Fruit fly (Drosophila melanogaster): Measurements from ENCODE around the gene Uros1.

The Uros1 gene

DNA sequence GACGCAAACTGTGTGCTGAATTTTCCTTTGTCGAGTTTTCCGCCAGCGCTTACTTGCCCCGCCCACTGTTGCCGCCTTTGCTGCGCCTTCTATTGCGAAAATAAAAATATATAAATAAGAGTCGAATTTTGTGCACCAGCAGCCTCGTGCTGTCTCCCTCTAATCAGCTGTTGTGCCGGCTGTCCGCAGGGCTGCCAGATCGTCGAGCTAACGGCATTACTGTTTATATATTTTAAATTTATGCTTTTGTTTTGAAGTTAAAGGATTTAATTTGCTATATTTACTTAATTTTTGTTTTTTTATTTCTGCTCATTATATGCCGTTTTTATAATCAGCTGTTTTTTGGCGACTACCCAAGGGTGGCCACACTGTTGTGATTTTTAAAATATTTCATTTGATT lies at the start of gene Uros1:
Gene Uros1 (minus strand): TSS at position 171 of the 400 bp plus-strand sequence.
- TF ChIP-seq CG17801 (GFP tag; optimal IDR thresholded peaks at IDR 0.05; ENCODE audit: partially characterized antibody) = no peak

DNA sequence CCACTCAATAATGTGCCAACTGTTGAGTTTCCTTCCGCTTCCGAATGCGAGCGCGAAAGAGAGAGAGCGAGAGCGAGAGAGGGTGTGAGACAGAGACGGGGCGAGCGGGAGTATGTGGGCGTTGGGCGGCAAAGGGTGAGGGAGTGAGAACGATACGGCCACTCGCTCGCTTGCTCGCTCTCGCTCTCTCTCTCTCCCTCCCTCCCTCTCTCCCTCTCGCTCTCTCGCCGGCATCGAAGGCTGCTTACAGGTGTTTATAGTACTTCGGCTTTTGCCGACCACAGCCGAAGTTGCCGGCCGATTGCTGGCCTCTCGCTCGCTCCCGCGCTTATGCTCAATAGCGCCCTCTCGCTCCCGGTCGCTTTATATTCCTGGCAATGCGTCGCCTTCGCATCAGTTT lies 24.7 kb upstream of the Uros1 start:
- no peak for TF ChIP-seq CG17801 (GFP tag; optimal IDR thresholded peaks at IDR 0.05; ENCODE audit: partially characterized antibody)

DNA sequence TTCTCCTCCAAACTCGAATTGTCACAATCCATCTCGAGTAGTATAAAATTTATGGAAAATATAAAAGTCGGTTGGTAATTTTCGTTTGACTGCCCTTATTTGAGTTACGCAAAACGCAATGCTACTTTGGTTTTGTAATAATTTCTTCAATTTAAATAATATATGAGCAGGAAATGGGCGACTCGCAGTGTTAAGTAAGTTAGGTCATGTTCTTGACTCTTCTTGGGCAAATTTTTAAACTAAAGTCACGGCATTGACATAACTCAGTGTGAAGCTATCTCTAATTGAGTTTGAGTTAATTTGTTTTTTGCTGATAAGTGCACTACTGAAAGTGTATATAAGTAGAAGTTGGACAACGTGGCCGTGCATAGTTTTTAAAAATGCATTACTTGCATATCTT lies 23.5 kb upstream of the Uros1 start, which contains the start of the genes CG12661 and CG43255:
Gene CG12661 (minus strand): TSS at position 101 of the 400 bp plus-strand sequence.
Gene CG43255 (plus strand): TSS at position 374 of the 400 bp plus-strand sequence.
- no peak for TF ChIP-seq CG17801 (GFP tag; optimal IDR thresholded peaks at IDR 0.05; ENCODE audit: partially characterized antibody)

DNA sequence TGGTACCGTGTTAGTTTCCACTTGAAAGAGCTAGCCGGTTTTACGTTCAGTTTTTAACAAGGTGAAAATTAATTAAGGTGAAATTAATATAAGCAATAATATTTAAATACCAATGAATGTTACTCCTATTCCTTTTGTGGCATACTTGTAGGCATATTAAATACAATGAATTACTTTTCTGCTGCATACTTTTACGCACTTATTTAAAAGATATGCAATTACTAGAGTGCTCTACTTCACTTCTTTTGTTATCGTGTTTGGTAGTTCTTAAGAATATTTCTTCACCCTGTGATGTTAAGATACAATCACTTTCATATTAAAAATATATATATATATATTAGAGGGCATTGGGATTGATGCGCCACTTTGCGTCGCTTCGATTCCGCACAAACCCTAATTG lies 11.8 kb upstream of the Uros1 start:
- no peak for TF ChIP-seq CG17801 (GFP tag; optimal IDR thresholded peaks at IDR 0.05; ENCODE audit: partially characterized antibody)

DNA sequence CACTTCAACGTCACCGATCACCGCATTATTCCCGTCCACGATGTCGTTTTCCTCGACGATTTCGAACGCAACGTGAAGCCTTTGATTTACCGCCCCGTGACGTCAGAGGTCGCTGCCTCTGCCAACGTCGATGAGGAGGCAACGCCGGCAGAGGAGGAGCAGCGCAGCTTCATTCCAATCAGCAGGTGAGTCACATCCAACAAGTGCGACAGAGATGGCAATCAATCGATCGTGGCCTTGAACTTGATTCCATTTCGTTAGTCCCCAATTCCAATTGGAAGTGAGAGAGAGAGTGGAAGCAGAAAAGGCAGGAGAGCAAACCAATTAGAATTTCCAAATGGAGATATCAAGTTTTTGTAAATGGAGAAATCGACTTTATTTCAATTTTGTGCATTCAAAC lies 8.1 kb upstream of the Uros1 start:
- TF ChIP-seq CG17801 (GFP tag; optimal IDR thresholded peaks at IDR 0.05; ENCODE audit: partially characterized antibody) = no peak

DNA sequence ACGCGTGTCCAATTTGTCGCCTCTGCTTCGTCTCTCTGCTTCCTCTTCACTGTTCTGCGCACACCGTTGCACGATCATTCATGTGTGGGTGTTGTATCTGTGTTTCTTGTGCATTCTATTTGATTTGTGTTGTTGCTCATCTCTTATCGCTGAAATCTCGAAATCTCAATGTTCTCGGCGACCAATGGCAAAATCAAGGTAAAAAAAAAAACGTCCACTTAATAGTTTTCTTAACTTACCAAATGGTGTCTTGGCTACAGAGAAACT lies 7.4 kb upstream of the Uros1 start:
- no peak for TF ChIP-seq CG17801 (GFP tag; optimal IDR thresholded peaks at IDR 0.05; ENCODE audit: partially characterized antibody)

DNA sequence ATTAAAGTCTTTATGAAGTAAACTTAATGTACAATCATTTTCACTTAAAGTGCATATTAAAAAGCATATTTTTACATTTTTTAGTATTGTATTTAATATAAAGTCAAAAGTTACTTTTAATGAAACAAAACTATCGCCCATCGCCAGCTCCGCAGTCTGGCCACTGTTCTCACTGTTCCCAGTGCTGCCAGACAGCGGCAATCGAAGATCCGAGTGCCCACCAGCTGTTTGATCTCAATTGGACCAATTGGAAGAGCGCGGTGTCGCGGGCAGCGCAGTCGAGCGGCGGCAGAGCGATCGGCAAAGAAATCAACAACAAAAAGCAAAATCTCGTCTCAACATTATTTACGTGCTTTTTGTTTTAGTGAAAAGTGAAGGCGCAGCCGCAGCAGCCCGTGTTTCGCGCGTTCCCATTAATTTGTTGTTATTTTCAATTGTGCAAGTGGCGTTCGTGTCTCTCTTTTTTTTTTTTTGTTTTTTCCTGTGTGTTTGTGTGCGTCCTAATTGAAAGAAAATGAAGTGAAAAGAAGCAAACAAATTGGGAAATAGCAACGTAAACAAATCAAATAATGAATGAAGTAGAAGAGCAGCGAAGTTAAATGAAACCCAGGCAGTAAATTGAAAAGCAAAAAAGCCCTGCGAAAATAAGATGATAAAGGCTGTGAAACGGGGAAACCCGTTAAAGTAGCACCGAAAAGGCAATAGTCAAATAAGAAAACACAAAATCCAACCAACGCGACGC lies 6.9 kb upstream of the Uros1 start, which contains the start of gene rdgA:
Gene rdgA (plus strand): TSS at position 264 of the 742 bp plus-strand sequence.
- no peak for TF ChIP-seq CG17801 (GFP tag; optimal IDR thresholded peaks at IDR 0.05; ENCODE audit: partially characterized antibody)

DNA sequence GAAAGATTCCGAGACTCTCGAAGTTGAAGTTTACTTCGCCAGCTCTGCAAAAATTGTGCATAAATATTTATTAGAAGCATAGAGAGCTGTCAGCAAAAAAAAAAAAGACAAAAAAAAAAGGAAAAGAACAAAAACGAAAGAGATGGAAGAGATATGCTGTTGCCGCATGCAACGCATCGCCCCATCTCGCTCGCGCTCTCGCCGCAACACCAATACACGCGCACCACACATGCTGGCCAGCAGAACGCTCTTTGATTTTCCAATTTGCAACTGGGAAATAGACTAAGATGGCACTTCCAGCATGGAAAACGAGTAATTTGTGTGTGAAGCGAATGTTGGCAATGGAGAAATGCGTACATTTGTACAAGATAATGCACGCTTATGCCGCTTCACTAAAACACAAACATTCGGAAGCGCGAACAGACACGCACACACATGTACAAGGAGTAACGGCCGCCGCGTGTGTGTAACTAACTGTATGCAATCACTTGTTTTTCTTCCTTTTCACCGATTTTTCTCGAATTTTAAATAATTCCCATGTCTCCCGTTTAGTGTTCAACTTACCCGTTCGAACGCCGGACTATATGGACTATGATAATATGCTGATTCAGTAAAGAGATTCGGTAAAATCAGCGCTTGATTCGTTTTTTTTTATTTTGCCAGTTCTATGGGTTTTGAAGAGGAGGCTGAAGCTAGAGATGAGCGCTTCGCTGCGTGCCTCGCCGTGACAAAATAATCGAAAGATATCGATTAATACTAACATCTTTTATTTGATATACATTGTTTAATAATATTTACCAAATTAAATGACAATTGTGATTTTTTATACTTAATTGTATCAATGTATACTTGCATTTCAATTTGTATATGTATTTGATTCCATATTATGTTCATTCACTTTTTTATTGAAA lies 5.7 kb upstream of the Uros1 start:
- TF ChIP-seq CG17801 (GFP tag; optimal IDR thresholded peaks at IDR 0.05; ENCODE audit: partially characterized antibody) = no peak

DNA sequence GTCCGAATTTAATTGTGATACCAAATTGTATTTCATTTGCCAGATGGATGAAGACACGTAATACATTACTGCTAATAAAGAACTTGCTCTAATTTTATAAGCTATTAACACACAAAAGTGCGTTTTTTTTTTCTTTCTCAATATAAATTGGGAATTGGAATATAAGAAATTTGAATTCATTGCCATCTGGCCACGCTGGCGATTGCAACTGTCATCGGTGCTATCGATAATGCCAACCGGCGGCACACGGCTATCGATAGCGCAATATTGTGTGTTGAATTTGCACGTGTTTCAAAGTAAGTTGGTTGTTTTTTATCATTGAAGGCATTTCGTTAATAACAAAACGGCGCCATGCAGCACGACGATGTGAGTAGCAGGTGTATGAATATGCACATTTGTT lies 1.4 kb upstream of the Uros1 start, which contains the start of gene Rbm13:
Gene Rbm13 (plus strand): TSS at position 253 of the 400 bp plus-strand sequence.
- no peak for TF ChIP-seq CG17801 (GFP tag; optimal IDR thresholded peaks at IDR 0.05; ENCODE audit: partially characterized antibody)

DNA sequence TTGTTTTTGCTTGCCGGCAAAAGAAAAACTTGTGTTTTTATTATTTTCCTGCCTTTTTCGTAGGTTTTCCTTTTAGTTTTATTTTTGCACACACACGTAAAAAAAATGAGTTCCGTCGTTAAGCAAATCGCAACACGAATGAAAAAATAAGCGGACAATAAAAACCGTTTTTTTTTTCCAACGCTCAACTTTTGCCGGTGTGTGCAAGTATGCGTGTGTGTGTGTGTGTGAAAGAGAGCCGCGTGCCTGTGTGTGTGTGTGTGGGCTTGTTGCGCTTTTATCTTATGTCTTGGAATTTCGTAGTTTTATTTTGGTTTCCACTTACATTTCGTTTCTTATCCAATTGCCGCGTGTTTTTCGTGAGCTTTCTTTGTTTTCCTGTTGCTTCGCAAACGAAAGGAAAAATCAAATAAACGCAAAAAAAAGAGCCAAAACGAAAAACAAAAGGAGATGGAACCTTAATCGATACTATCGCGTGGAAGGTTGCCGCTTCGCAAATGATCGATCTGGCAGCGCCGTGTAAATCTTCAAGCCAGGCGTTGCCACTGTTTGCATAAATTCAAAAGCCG lies 2.1 kb downstream of the Uros1 start, which contains the start of gene Moe:
Gene Moe (minus strand): TSS at position 474 of the 569 bp plus-strand sequence.
- peak; percentile 85 for TF ChIP-seq CG17801 (GFP tag; optimal IDR thresholded peaks at IDR 0.05; ENCODE audit: partially characterized antibody)

DNA sequence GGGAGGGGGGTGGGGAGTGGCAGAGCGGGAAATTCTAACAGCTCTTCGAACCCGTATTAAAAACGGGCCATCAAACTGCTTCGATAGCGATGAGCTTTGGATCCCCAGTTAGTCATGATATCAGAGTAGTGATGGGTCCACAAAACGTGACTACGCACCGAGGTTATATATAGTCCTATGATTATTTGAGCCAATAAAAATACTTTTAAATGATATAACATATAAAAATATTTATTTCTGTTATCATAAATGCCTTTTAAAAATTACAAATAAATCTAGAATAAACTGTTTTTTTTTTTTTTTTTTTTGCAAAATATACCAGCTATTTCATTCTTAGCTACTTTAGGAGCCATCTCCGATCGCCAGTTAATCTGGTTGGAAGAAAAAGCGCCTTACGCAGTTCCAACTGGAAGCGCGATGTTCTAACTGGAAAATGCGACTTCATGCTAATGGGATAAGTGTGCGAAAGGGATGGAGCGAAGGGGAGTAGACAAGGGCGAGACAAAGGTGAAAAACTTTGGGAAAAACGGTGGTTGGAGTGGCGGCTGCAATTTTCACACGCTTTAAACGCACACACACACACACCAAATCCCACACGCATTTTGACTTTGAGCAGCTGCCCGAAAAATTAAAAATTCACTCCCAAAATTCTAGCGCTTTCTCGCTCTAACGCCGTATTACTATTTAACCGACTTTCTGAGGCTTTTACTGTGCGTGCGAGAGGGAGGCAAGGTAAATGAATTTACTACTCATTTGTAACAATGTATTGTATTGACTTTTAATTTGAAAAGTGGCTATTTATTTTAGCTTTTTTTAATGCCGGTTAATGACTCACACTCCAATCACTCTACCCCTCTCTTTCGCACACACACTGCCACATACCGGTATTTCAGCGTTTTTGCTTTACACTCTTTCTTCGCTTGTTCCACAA lies 3.0 kb downstream of the Uros1 start:
- TF ChIP-seq CG17801 (GFP tag; optimal IDR thresholded peaks at IDR 0.05; ENCODE audit: partially characterized antibody) = peak; percentile 42

DNA sequence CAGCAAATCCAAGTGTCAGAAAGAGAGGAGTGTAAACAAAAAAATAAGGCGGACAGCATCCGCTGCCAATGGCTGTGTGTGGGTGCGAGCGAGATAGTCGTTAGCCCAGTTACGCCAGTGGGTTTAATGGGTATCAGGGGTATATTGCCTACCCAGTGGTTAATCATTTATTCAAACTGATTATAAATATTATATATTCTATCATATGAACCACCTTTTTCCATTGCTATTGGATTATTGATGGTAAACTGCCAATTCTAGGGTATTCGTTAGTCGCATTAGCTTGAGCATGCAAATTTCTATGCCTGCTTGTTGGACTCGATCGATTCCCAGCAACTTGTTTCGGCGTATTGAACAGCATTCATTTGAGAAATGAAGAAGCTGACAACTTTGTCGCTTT lies 4.0 kb downstream of the Uros1 start:
- peak; percentile 91 for TF ChIP-seq CG17801 (GFP tag; optimal IDR thresholded peaks at IDR 0.05; ENCODE audit: partially characterized antibody)

DNA sequence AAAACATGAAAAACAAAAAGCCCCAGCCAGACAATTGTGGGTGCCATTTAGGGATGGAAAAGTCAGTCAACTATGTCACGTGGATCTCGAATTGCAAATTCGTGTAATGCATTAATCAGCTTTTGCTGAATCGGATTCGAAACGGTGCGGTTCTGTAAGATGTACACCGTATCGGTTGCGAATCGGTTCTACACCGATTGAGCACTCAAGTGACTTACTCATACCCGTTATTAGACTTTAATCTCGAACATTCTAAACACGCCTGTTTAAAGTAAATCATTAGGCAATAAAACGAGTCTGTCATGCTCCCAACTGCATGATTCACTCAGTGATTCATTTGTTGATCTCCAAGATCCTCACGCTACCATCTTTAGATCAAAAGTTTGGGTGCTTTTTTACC lies 4.7 kb downstream of the Uros1 start:
- TF ChIP-seq CG17801 (GFP tag; optimal IDR thresholded peaks at IDR 0.05; ENCODE audit: partially characterized antibody) = no peak

DNA sequence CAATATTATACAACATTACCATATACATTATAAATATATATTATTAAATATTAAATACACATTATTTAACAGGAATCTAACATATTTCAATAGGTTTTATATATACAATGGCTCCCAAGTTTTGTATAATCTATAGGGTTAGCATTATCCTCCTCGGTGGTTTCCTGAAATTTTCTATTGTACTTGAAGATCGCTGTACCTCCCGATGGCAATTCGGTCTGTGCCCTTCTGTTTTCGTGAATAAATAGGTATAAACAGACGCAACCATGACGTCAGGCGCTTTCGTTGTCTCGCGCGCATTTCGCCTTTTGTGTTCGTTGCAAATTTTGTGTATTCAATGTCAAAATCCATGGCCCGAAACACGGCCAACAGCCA lies 5.1 kb downstream of the Uros1 start:
- peak; percentile 49 for TF ChIP-seq CG17801 (GFP tag; optimal IDR thresholded peaks at IDR 0.05; ENCODE audit: partially characterized antibody)

All from ovary, adult (tissue).